Worm (Caenorhabditis elegans): Measurements from ENCODE around the gene txt-12.

Gene txt-12

ce11 chrV:15083659-15084058, 9.1 kb upstream of the txt-12 start:
- TF ChIP-seq nhr-10 (tag; optimal IDR thresholded peaks at IDR 0.05), result no peak
- TF ChIP-seq snpc-4 (tag; optimal IDR thresholded peaks at IDR 0.05), result no peak
- TF ChIP-seq elt-1 (tag; optimal IDR thresholded peaks at IDR 0.05), result no peak
- TF ChIP-seq nhr-129 (tag; optimal IDR thresholded peaks at IDR 0.05), result no peak
- no peak for TF ChIP-seq lin-39 (tag; optimal IDR thresholded peaks at IDR 0.05)
- TF ChIP-seq blmp-1 (tag; optimal IDR thresholded peaks at IDR 0.05; ENCODE audit: insufficient read depth), result no peak
- no peak for TF ChIP-seq ceh-82 (tag; optimal IDR thresholded peaks at IDR 0.05)
- peak; percentile 3 for TF ChIP-seq crh-2 (tag; optimal IDR thresholded peaks at IDR 0.05)
- TF ChIP-seq ama-1 (optimal IDR thresholded peaks at IDR 0.05), result peak; percentile 79
- TF ChIP-seq fos-1 (tag; optimal IDR thresholded peaks at IDR 0.05), result no peak
- no peak for TF ChIP-seq sem-4 (tag; optimal IDR thresholded peaks at IDR 0.05)
- TF ChIP-seq lsy-2 (tag; optimal IDR thresholded peaks at IDR 0.05), result no peak

ce11 chrV:15085335-15085800, 7.4 kb upstream of the txt-12 start, which contains the start of the genes ahsa-1 and C01G10.7:
Gene ahsa-1 (minus strand): TSS chrV:15085385.
Gene C01G10.7 (plus strand): TSS chrV:15085747.
- TF ChIP-seq crh-2 (tag; optimal IDR thresholded peaks at IDR 0.05) (peak; percentile 94), C34F6.9 (tag; optimal IDR thresholded peaks at IDR 0.05) (peak; percentile 98), ztf-1 (GFP tag; conservative IDR thresholded peaks at IDR 0.05) (no peak), nhr-77 (tag; optimal IDR thresholded peaks at IDR 0.05) (peak; percentile 78), sma-3 (GFP tag; optimal IDR thresholded peaks at IDR 0.05) (peak; percentile 95), Y55F3AM.14 (GFP tag; optimal IDR thresholded peaks at IDR 0.05) (no peak), ama-1 (optimal IDR thresholded peaks at IDR 0.05) (no peak), nhr-11 (tag; optimal IDR thresholded peaks at IDR 0.05) (no peak), ZK546.5 (tag; optimal IDR thresholded peaks at IDR 0.05) (peak; percentile 42), nhr-23 (tag; optimal IDR thresholded peaks at IDR 0.05) (no peak), lin-39 (tag; optimal IDR thresholded peaks at IDR 0.05) (no peak), lin-13 (GFP tag; optimal IDR thresholded peaks at IDR 0.05) (peak; percentile 86), nhr-25 (tag; optimal IDR thresholded peaks at IDR 0.05) (no peak), snpc-4 (tag; optimal IDR thresholded peaks at IDR 0.05) (peak; percentile 81), mab-5 (tag; optimal IDR thresholded peaks at IDR 0.05) (peak; percentile 80), zag-1 (tag; optimal IDR thresholded peaks at IDR 0.05) (peak; percentile 30), nhr-21 (tag; optimal IDR thresholded peaks at IDR 0.05) (no peak), elt-1 (tag; optimal IDR thresholded peaks at IDR 0.05) (no peak), elt-3 (tag; optimal IDR thresholded peaks at IDR 0.05) (no peak), R02D3.7 (tag; optimal IDR thresholded peaks at IDR 0.05) (peak; percentile 88), nhr-129 (tag; optimal IDR thresholded peaks at IDR 0.05) (peak; percentile 78), ceh-82 (tag; optimal IDR thresholded peaks at IDR 0.05) (peak; percentile 15), sem-4 (tag; optimal IDR thresholded peaks at IDR 0.05) (peak; percentile 76), lsy-2 (tag; optimal IDR thresholded peaks at IDR 0.05) (peak; percentile 76 to 93), unc-39 (tag; optimal IDR thresholded peaks at IDR 0.05) (no peak), sma-9 (GFP tag; optimal IDR thresholded peaks at IDR 0.05) (peak; percentile 88), sma-9 (tag; optimal IDR thresholded peaks at IDR 0.05) (no peak), dmd-4 (tag; optimal IDR thresholded peaks at IDR 0.05) (no peak), fos-1 (tag; optimal IDR thresholded peaks at IDR 0.05) (peak; percentile 80), nhr-10 (tag; optimal IDR thresholded peaks at IDR 0.05) (no peak), nhr-12 (tag; optimal IDR thresholded peaks at IDR 0.05) (no peak), alr-1 (tag; optimal IDR thresholded peaks at IDR 0.05) (no peak), unc-62 (GFP tag; optimal IDR thresholded peaks at IDR 0.05) (no peak), egl-27 (tag; optimal IDR thresholded peaks at IDR 0.05) (peak; percentile 52), nhr-6 (tag; optimal IDR thresholded peaks at IDR 0.05) (no peak), aly-2 (tag; optimal IDR thresholded peaks at IDR 0.05) (no peak), F13H6.1 (tag; optimal IDR thresholded peaks at IDR 0.05) (peak; percentile 86), skn-1 (tag; optimal IDR thresholded peaks at IDR 0.05) (peak; percentile 56), peb-1 (tag; optimal IDR thresholded peaks at IDR 0.05) (no peak), ztf-4 (tag; optimal IDR thresholded peaks at IDR 0.05) (peak; percentile 79), blmp-1 (tag; optimal IDR thresholded peaks at IDR 0.05; ENCODE audit: insufficient read depth) (peak; percentile 64), unc-55 (GFP tag; optimal IDR thresholded peaks at IDR 0.05) (peak; percentile 98), mdl-1 (tag; optimal IDR thresholded peaks at IDR 0.05) (peak in 1 of 2 experiments; percentile 6), lin-11 (tag; optimal IDR thresholded peaks at IDR 0.05) (peak; percentile 47), nhr-237 (tag; optimal IDR thresholded peaks at IDR 0.05) (peak; percentile 23), gmeb-1 (tag; optimal IDR thresholded peaks at IDR 0.05) (peak; percentile 81), ztf-11 (tag; optimal IDR thresholded peaks at IDR 0.05) (no peak), ceh-16 (tag; optimal IDR thresholded peaks at IDR 0.05) (peak; percentile 36), mbf-1 (tag; optimal IDR thresholded peaks at IDR 0.05) (no peak)

All from whole organism, L2 larva.